Fruit fly (Drosophila melanogaster): ENCODE results near the gene Or85a.

DNA sequence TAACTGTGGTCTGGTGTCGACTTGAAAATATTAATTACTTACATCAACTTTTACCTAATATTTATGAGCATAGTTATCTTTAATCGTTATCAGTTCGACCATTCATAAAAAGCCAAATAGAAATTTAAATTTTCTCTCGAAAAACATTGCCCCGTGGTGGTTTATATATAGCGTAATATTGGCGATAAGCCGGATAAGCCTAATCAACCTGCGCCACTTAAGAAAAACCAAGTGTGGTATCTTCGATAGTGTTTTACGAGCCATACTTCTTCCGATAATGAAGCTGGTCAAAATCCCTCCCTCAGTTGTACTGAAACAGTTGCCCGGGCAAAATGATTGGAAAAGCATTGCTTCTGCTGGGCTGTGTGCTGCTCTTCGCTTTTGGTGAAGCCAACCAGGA, 29.5 kb upstream of the Or85a start, which contains the start of gene CG31463:
- TF ChIP-seq CG8478 (optimal IDR thresholded peaks at IDR 0.05) (no peak), psq (optimal IDR thresholded peaks at IDR 0.05) (no peak), usp (GFP tag; optimal IDR thresholded peaks at IDR 0.05) (no peak), EcR (GFP tag; optimal IDR thresholded peaks at IDR 0.05) (no peak), pan (optimal IDR thresholded peaks at IDR 0.05) (no peak), Dll (optimal IDR thresholded peaks at IDR 0.05) (no peak)
